Fruit fly (Drosophila melanogaster) Kc167 (cell line): ENCODE results near the gene Pde11.

ENCODE experiments used
- Myc ChIP-seq: fragments of >200 bp; optimal IDR thresholded peaks from 2 replicates; lab custom pipeline; 2017; ENCODE audit warnings: missing external identifiers
- Sin3A ChIP-seq: fragments of >200 bp; optimal IDR thresholded peaks from 2 replicates; lab custom pipeline; 2018; ENCODE audit warnings: missing external identifiers
- h ChIP-seq: fragments of >200 bp; optimal IDR thresholded peaks from 3 replicates; lab custom pipeline; 2018; ENCODE audit warnings: missing external identifiers
- insv ChIP-seq: fragments of >200 bp; optimal IDR thresholded peaks from 3 replicates; lab custom pipeline; 2018; ENCODE audit warnings: missing external identifiers
- psq ChIP-seq: fragments of >200 bp; optimal IDR thresholded peaks from 2 replicates; lab custom pipeline; 2017; ENCODE audit warnings: missing external identifiers
- ttk ChIP-seq: sonication (Bioruptor generic); optimal IDR thresholded peaks from 2 replicates; lab custom pipeline; 2017; ENCODE audit warnings: missing external identifiers

Gene Pde11

dm6 chr2L:18561522-18562119 lies 28.5 kb downstream of the Pde11 start:
- TF ChIP-seq ttk (lab: Kevin White, UChicago), result no peak
- no peak for TF ChIP-seq insv (lab: Kevin White, UChicago)
- TF ChIP-seq Myc (lab: Kevin White, UChicago), result no peak
- TF ChIP-seq h (lab: Kevin White, UChicago), result no peak
- no peak for TF ChIP-seq psq (lab: Kevin White, UChicago)
- TF ChIP-seq Sin3A (lab: Kevin White, UChicago), result no peak

DNA sequence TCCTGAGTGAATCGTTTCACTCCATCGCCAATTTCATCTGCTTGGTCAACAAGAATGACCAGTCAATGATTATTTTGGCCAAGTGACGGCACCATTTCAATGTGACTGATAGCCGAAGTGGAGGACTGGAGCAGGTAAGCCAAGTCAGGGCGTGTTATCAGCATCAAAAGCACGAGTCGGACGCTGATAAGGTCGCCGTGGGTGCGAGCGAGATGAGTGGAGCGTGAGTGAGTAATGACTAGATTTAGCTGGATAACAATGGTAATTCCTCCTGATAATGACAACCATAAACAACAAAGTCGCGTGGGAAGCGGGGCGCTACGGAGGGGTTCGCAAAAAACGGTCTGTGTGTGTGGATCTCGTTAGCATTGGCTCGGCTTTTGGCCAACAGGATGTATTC lies 29.1 kb downstream of the Pde11 start:
- TF ChIP-seq Myc (lab: Kevin White, UChicago) (no peak), ttk (lab: Kevin White, UChicago) (no peak), h (lab: Kevin White, UChicago) (no peak), psq (lab: Kevin White, UChicago) (no peak), Sin3A (lab: Kevin White, UChicago) (no peak), insv (lab: Kevin White, UChicago) (no peak)

- TF ChIP-seq psq (lab: Kevin White, UChicago), result no peak
- TF ChIP-seq h (lab: Kevin White, UChicago), result no peak
- TF ChIP-seq Sin3A (lab: Kevin White, UChicago), result no peak
- TF ChIP-seq insv (lab: Kevin White, UChicago), result no peak
- no peak for TF ChIP-seq Myc (lab: Kevin White, UChicago)
- no peak for TF ChIP-seq ttk (lab: Kevin White, UChicago)
Observed at dm6 chr2L:18559084-18559483, 31.1 kb downstream of the Pde11 start.

- TF ChIP-seq insv (lab: Kevin White, UChicago), result no peak
- no peak for TF ChIP-seq Sin3A (lab: Kevin White, UChicago)
- no peak for TF ChIP-seq ttk (lab: Kevin White, UChicago)
- no peak for TF ChIP-seq psq (lab: Kevin White, UChicago)
- no peak for TF ChIP-seq h (lab: Kevin White, UChicago)
- no peak for TF ChIP-seq Myc (lab: Kevin White, UChicago)
Observed at dm6 chr2L:18557965-18558537, 32.1 kb downstream of the Pde11 start.

DNA sequence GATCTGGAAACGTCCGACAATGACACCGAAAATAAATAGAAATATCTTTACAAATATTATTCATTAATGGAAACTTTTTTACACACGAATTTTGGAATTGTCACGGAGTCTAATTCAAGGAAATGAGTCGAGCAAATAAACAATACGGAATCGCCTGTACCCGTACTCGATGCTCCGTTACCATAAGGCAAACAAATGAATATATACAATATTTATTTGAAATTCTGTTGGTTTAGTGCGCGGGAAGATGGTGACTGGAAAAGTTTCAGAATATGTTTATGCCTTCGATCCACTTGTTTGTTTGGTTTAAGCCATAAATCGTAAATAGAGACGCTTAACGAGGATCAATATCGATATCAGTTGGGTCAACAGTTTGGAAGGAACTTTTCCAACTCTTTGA lies 33.8 kb downstream of the Pde11 start:
- TF ChIP-seq h (lab: Kevin White, UChicago) (no peak), psq (lab: Kevin White, UChicago) (no peak), ttk (lab: Kevin White, UChicago) (no peak), Myc (lab: Kevin White, UChicago) (no peak), insv (lab: Kevin White, UChicago) (no peak), Sin3A (lab: Kevin White, UChicago) (no peak)

- TF ChIP-seq Sin3A (lab: Kevin White, UChicago), result no peak
Observed at dm6 chr2L:18554205-18554604, 35.9 kb downstream of the Pde11 start.

DNA sequence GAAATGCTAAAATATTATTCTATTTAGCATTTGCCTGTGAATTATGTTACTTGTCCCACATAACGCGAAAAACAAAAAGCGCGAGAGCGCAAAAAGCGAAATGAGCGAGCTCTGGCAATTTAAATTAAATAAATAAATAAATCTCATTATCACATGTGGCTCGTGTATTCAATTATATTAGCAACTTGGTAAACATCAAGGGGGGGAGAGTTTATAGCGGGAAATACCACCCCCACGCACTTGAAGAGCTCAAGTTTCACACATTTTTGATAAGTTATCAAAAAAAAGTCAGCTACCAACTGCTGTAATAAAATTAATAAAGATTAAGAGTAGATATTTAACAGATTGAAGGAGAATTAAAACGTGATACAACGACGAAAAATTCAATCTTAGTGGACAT lies 40.7 kb downstream of the Pde11 start:
- TF ChIP-seq h (lab: Kevin White, UChicago) (no peak), ttk (lab: Kevin White, UChicago) (no peak), insv (lab: Kevin White, UChicago) (no peak), Myc (lab: Kevin White, UChicago) (no peak), psq (lab: Kevin White, UChicago) (no peak), Sin3A (lab: Kevin White, UChicago) (no peak)

dm6 chr2L:18548753-18549152 lies 41.4 kb downstream of the Pde11 start:
- TF ChIP-seq psq (lab: Kevin White, UChicago) (no peak), Sin3A (lab: Kevin White, UChicago) (no peak), h (lab: Kevin White, UChicago) (no peak), Myc (lab: Kevin White, UChicago) (no peak), ttk (lab: Kevin White, UChicago) (no peak), insv (lab: Kevin White, UChicago) (no peak)

DNA sequence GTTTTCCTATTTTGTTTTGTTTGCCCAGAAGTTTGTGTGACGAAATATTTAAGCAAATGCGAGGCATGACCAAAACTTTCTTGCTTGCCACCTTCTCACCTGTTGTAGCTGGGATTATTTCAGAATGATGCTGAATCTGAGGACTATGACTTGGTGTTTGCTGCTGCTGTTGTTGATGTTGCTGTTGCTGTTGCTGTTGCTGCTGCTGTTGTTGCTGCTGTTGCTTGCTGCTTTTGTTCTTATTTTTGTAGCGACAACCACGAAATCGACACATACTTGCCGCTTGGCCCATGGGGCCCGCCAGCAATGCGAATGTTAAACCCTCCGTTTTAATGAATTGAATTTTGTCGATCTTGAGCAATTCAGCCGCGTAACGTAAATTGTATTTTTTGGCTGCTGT lies 43.7 kb downstream of the Pde11 start:
- TF ChIP-seq h (lab: Kevin White, UChicago) (no peak), psq (lab: Kevin White, UChicago) (no peak), Myc (lab: Kevin White, UChicago) (no peak), Sin3A (lab: Kevin White, UChicago) (no peak), ttk (lab: Kevin White, UChicago) (no peak), insv (lab: Kevin White, UChicago) (no peak)

dm6 chr2L:18526005-18526404 lies 64.1 kb downstream of the Pde11 start:
- TF ChIP-seq h (lab: Kevin White, UChicago) (no peak), Sin3A (lab: Kevin White, UChicago) (no peak), Myc (lab: Kevin White, UChicago) (no peak), ttk (lab: Kevin White, UChicago) (no peak), psq (lab: Kevin White, UChicago) (no peak), insv (lab: Kevin White, UChicago) (no peak)

- TF ChIP-seq Sin3A (lab: Kevin White, UChicago) (no peak), h (lab: Kevin White, UChicago) (no peak), Myc (lab: Kevin White, UChicago) (no peak), psq (lab: Kevin White, UChicago) (no peak), insv (lab: Kevin White, UChicago) (no peak), ttk (lab: Kevin White, UChicago) (no peak)
Observed at dm6 chr2L:18524896-18525295, 65.2 kb downstream of the Pde11 start.

DNA sequence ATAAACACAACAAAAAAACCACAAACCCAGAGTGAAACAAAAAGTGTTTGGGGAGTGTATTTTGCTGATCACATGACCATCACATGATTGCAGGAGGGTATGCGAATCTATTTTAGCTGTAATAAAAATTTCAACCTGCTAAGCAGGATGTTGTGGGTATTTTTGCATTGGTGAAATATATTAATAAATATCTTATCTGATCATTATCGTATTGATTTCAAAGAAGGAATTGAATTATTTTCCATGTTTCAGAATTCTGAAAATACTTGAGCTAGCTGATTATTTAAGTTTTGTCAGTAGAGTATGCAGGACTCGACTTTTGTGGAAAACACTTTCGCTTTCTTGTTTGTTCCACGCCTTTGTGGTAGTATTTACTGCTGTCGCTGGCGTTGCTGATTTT lies 67.1 kb downstream of the Pde11 start:
- TF ChIP-seq insv (lab: Kevin White, UChicago) (no peak), h (lab: Kevin White, UChicago) (no peak), psq (lab: Kevin White, UChicago) (no peak), ttk (lab: Kevin White, UChicago) (no peak), Myc (lab: Kevin White, UChicago) (no peak), Sin3A (lab: Kevin White, UChicago) (no peak)
